Fruit fly (Drosophila melanogaster) whole organism, wandering third instar larva: ENCODE results near the gene CG13384.

ENCODE experiments used
- CrebA ChIP-seq: fragments of 200-800 bp; sonication (Bioruptor generic); optimal IDR thresholded peaks from 2 replicates; lab custom pipeline; 2016; ENCODE audit warnings: missing biosample characterization, mild to moderate bottlenecking, missing genetic modification characterization, borderline replicate concordance
- Jra ChIP-seq: sonication (Bioruptor generic); optimal IDR thresholded peaks from 2 replicates; lab custom pipeline; 2016; ENCODE audit warnings: missing biosample characterization, missing genetic modification characterization
- Mio ChIP-seq: sonication (Bioruptor generic); optimal IDR thresholded peaks from 2 replicates; lab custom pipeline; 2016; ENCODE audit warnings: missing biosample characterization, missing genetic modification characterization
- Myc ChIP-seq: fragments of >200 bp; optimal IDR thresholded peaks from 2 replicates; lab custom pipeline; 2017
- OdsH ChIP-seq: fragments of 200-800 bp; sonication (Bioruptor generic); optimal IDR thresholded peaks from 2 replicates; lab custom pipeline; 2016; ENCODE audit warnings: missing biosample characterization, mild to moderate bottlenecking, missing genetic modification characterization
- Vsx2 ChIP-seq: fragments of 200-300, 225-300 bp; sonication (Bioruptor generic); optimal IDR thresholded peaks from 2 replicates; lab custom pipeline; 2018; ENCODE audit warnings: missing biosample characterization, missing genetic modification characterization; ENCODE audit not compliant: partially characterized antibody
- brk ChIP-seq: fragments of 200-800 bp; sonication (Bioruptor generic); optimal IDR thresholded peaks from 2 replicates; lab custom pipeline; 2016; ENCODE audit warnings: missing biosample characterization, mild to moderate bottlenecking, missing genetic modification characterization
- ey ChIP-seq: fragments of 200-800 bp; sonication (Bioruptor generic); optimal IDR thresholded peaks from 2 replicates; lab custom pipeline; 2016; ENCODE audit warnings: missing biosample characterization, missing genetic modification characterization
- fru ChIP-seq: fragments of 200-800 bp; sonication (Bioruptor generic); optimal IDR thresholded peaks from 3 replicates; lab custom pipeline; 2016; ENCODE audit warnings: missing biosample characterization, mild to moderate bottlenecking, missing genetic modification characterization
- h ChIP-seq: fragments of 200-800 bp; sonication (Bioruptor generic); optimal IDR thresholded peaks from 3 replicates; lab custom pipeline; 2016; ENCODE audit warnings: missing biosample characterization, mild to moderate bottlenecking, missing genetic modification characterization
- lola ChIP-seq: fragments of >200 bp; optimal IDR thresholded peaks from 2 replicates; lab custom pipeline; 2017; ENCODE audit warnings: missing biosample characterization, missing genetic modification characterization
- sage ChIP-seq: fragments of 200-800 bp; sonication (Bioruptor generic); optimal IDR thresholded peaks from 2 replicates; lab custom pipeline; 2016; ENCODE audit warnings: missing biosample characterization, mild to moderate bottlenecking, missing genetic modification characterization
- sv ChIP-seq: fragments of 200-800 bp; sonication (Bioruptor generic); optimal IDR thresholded peaks from 3 replicates; lab custom pipeline; 2016; ENCODE audit warnings: missing biosample characterization, missing genetic modification characterization
- woc ChIP-seq: sonication (Bioruptor generic); optimal IDR thresholded peaks from 2 replicates; lab custom pipeline; 2016; ENCODE audit warnings: missing biosample characterization, mild to moderate bottlenecking, missing genetic modification characterization

DNA sequence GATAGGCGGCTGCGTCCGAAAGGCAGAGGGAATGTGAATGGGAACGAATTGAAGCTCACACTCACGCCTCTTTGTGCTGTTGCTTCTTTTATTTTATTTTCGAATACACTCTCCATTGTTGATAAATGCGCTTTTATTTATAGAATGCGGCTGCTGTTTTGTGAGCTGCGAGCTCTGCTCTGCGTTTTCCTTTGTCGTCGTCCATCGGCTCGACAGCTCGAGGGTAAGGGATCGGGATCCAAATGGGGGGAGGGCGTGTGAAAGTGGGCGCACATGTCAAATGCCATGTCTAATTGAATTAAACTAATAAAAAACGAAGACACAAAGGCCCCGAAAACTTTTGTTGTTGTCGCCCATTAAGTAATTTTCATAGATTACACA lies 39.8 kb downstream of the CG13384 start:
- TF ChIP-seq Mio (GFP tag; lab: Kevin White, UChicago) (no peak), woc (GFP tag; lab: Kevin White, UChicago) (no peak), Myc (lab: Kevin White, UChicago) (no peak), fru (GFP tag; lab: Kevin White, UChicago) (no peak), CrebA (no peak), lola (GFP tag; lab: Kevin White, UChicago) (no peak), Jra (GFP tag; lab: Kevin White, UChicago) (no peak), ey (GFP tag; lab: Kevin White, UChicago) (no peak), OdsH (GFP tag; lab: Kevin White, UChicago) (no peak), brk (GFP tag; lab: Kevin White, UChicago) (peak; percentile 38), sage (GFP tag; lab: Kevin White, UChicago) (no peak), sv (GFP tag; lab: Kevin White, UChicago) (no peak), h (GFP tag; lab: Kevin White, UChicago) (peak; percentile 6), Vsx2 (GFP tag; lab: Kevin White, UChicago) (no peak)
